Fruit fly (Drosophila melanogaster): ENCODE results near the gene CG13001.

The CG13001 gene

dm6 chrX:16930465-16931286, 12.0 kb downstream of the CG13001 start (continued):
- TF ChIP-seq fkh (GFP tag; optimal IDR thresholded peaks at IDR 0.05) (peak; percentile 64), Hr4 (GFP tag; optimal IDR thresholded peaks at IDR 0.05) (peak; percentile 73), Eip78C (GFP tag) (peak; percentile 92), CG3032 (tag; optimal IDR thresholded peaks at IDR 0.05) (peak; percentile 73), CG34406 (GFP tag; optimal IDR thresholded peaks at IDR 0.05) (peak; percentile 65), OdsH (GFP tag; optimal IDR thresholded peaks at IDR 0.05) (peak; percentile 75), CG6808 (GFP tag; optimal IDR thresholded peaks at IDR 0.05) (peak; percentile 62), CG3919 (GFP tag; optimal IDR thresholded peaks at IDR 0.05) (peak; percentile 78), CG31627 (GFP tag; optimal IDR thresholded peaks at IDR 0.05) (peak; percentile 39), esn (GFP tag; optimal IDR thresholded peaks at IDR 0.05) (peak; percentile 68), Blimp-1 (GFP tag; optimal IDR thresholded peaks at IDR 0.05) (peak; percentile 56), acj6 (GFP tag; optimal IDR thresholded peaks at IDR 0.05) (peak; percentile 75), CG8119 (GFP tag; IDR thresholded peaks at IDR 0.05) (peak; percentile 84), spab (GFP tag; optimal IDR thresholded peaks at IDR 0.05) (peak; percentile 42), CG11902 (GFP tag; optimal IDR thresholded peaks at IDR 0.05) (peak; percentile 37), CG15336 (GFP tag; IDR thresholded peaks at IDR 0.05) (peak; percentile 86), CG7368 (GFP tag; optimal IDR thresholded peaks at IDR 0.05) (peak; percentile 40), CG32006 (GFP tag; optimal IDR thresholded peaks at IDR 0.05) (peak; percentile 75), dsx (GFP tag; optimal IDR thresholded peaks at IDR 0.05; ENCODE audit: poor library complexity, severe bottlenecking) (peak; percentile 85), Ets21C (GFP tag; optimal IDR thresholded peaks at IDR 0.05) (peak; percentile 38), cyc (GFP tag; optimal IDR thresholded peaks at IDR 0.05) (peak; percentile 54)

- TF ChIP-seq CG1621 (tag; optimal IDR thresholded peaks at IDR 0.05) (no peak), Smox (GFP tag; optimal IDR thresholded peaks at IDR 0.05) (no peak), achi (GFP tag; optimal IDR thresholded peaks at IDR 0.05) (no peak)
Observed at dm6 chrX:16926726-16927125, 15.9 kb downstream of the CG13001 start.

- TF ChIP-seq eg (GFP tag; IDR thresholded peaks at IDR 0.05) (no peak), achi (GFP tag; optimal IDR thresholded peaks at IDR 0.05) (no peak), CG8319 (GFP tag; optimal IDR thresholded peaks at IDR 0.05) (no peak), fd85E (GFP tag; optimal IDR thresholded peaks at IDR 0.05) (no peak), CG34406 (GFP tag; optimal IDR thresholded peaks at IDR 0.05) (no peak), CG10669 (GFP tag; optimal IDR thresholded peaks at IDR 0.05) (no peak), Eip78C (GFP tag) (peak; percentile 38), CG16779 (tag; optimal IDR thresholded peaks at IDR 0.05) (no peak), Eip75B (GFP tag; optimal IDR thresholded peaks at IDR 0.05) (no peak), svp (GFP tag) (peak; percentile 66)
Observed at dm6 chrX:16924069-16924721, 18.5 kb downstream of the CG13001 start.

dm6 chrX:16923503-16923902, 19.2 kb downstream of the CG13001 start:
- TF ChIP-seq Eip78C (GFP tag) (peak; percentile 29), svp (GFP tag) (peak; percentile 62), CG1621 (tag; optimal IDR thresholded peaks at IDR 0.05) (no peak), fd85E (GFP tag; optimal IDR thresholded peaks at IDR 0.05) (no peak), ss (GFP tag; optimal IDR thresholded peaks at IDR 0.05) (no peak), Lpt (GFP tag; optimal IDR thresholded peaks at IDR 0.05) (no peak), Sox15 (GFP tag; optimal IDR thresholded peaks at IDR 0.05) (no peak), fkh (GFP tag; optimal IDR thresholded peaks at IDR 0.05) (peak; percentile 2), OdsH (GFP tag; optimal IDR thresholded peaks at IDR 0.05) (no peak)
